Fruit fly (Drosophila melanogaster) Kc167 (cell line): ENCODE results near the gene CG4080.

Experiments used
- h ChIP-seq: fragments of >200 bp; optimal IDR thresholded peaks from 3 replicates; lab custom pipeline; 2018; ENCODE audit warnings: missing external identifiers
- ttk ChIP-seq: sonication (Bioruptor generic); optimal IDR thresholded peaks from 2 replicates; lab custom pipeline; 2017; ENCODE audit warnings: missing external identifiers

DNA sequence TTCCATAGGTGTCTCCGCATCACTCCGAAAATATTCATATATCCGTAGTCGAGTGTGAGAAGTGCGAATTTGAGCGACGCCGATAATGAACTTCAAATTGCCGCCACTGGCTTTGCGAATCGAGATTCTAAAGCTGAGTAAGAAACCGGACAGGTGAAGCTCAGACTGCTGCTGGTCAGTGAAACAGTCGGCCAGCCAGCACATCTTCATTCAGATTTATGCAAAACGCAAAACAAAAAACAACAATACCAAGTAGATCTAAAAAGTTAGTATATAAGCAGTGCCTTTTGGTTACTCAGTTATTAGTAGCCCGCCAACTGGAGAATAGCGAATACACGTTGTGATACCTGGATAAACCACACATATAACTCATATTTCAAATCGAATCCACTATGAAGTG is 5.5 kb upstream of the CG4080 start, which contains the start of gene Cpr67B:
- no peak for TF ChIP-seq ttk (lab: Kevin White, UChicago)
- no peak for TF ChIP-seq h (lab: Kevin White, UChicago)
